Worm (Caenorhabditis elegans) whole organism, midembryonic: ENCODE data around the gene T25B9.11.

Experiments
- cog-1 ChIP-seq: sonication (generic microtip); optimal IDR thresholded peaks from 2 replicates; lab custom pipeline; 2016; ENCODE audit warnings: missing genetic modification characterization, missing compliant biosample characterization
- flt-1 ChIP-seq: fragments of 200-800 bp; sonication (Bioruptor generic); IDR thresholded peaks from 2 replicates; pipeline ENCODE4 v1.3.6; 2022; ENCODE audit warnings: missing genetic modification characterization, missing compliant biosample characterization
- med-1 ChIP-seq: sonication (generic microtip); optimal IDR thresholded peaks from 2 replicates; lab custom pipeline; 2017; ENCODE audit warnings: missing genetic modification characterization, mild to moderate bottlenecking, missing compliant biosample characterization, antibody characterized with exemption, missing genetic modification reagents; ENCODE audit not compliant: insufficient read depth
- tab-1 ChIP-seq: fragments of 200-800 bp; sonication (Bioruptor generic); IDR thresholded peaks from 2 replicates; pipeline ENCODE4 v1.3.6; 2022; ENCODE audit warnings: missing genetic modification characterization, missing compliant biosample characterization
- ztf-23 ChIP-seq: fragments of 200-800 bp; sonication (Bioruptor generic); IDR thresholded peaks from 2 replicates; pipeline ENCODE4 v1.3.6; 2022; ENCODE audit warnings: missing genetic modification reagents, missing genetic modification characterization, missing compliant biosample characterization
- ztf-29 ChIP-seq: fragments of 200-800 bp; sonication (Bioruptor generic); IDR thresholded peaks from 2 replicates; pipeline ENCODE4 v1.3.6; 2022; ENCODE audit warnings: missing genetic modification reagents, missing genetic modification characterization, missing compliant biosample characterization

- TF ChIP-seq ztf-23 (GFP tag; lab: Robert Waterston, UW) (no peak), cog-1 (tag; lab: Kevin White, UChicago) (no peak), flt-1 (GFP tag; lab: Robert Waterston, UW) (no peak), tab-1 (GFP tag; lab: Robert Waterston, UW) (no peak), ztf-29 (GFP tag; lab: Robert Waterston, UW) (no peak), med-1 (GFP tag; lab: Kevin White, UChicago) (no peak)
Measured at ce11 chrIV:10744475-10744874, 19.8 kb upstream of the T25B9.11 start, which contains the start of gene T25B9.3.
